Fruit fly (Drosophila melanogaster) whole organism, wandering third instar larva: ENCODE results near the gene NANS.

Source experiments
- Hr78 ChIP-seq: fragments of >200 bp; optimal IDR thresholded peaks from 2 replicates; lab custom pipeline; 2017; ENCODE audit warnings: missing biosample characterization, missing genetic modification characterization
- Jra ChIP-seq: sonication (Bioruptor generic); optimal IDR thresholded peaks from 2 replicates; lab custom pipeline; 2016; ENCODE audit warnings: missing biosample characterization, missing genetic modification characterization
- brk ChIP-seq: fragments of 200-800 bp; sonication (Bioruptor generic); optimal IDR thresholded peaks from 2 replicates; lab custom pipeline; 2016; ENCODE audit warnings: missing biosample characterization, mild to moderate bottlenecking, missing genetic modification characterization
- ey ChIP-seq: fragments of 200-800 bp; sonication (Bioruptor generic); optimal IDR thresholded peaks from 2 replicates; lab custom pipeline; 2016; ENCODE audit warnings: missing biosample characterization, missing genetic modification characterization
- h ChIP-seq: fragments of 200-800 bp; sonication (Bioruptor generic); optimal IDR thresholded peaks from 3 replicates; lab custom pipeline; 2016; ENCODE audit warnings: missing biosample characterization, mild to moderate bottlenecking, missing genetic modification characterization

DNA sequence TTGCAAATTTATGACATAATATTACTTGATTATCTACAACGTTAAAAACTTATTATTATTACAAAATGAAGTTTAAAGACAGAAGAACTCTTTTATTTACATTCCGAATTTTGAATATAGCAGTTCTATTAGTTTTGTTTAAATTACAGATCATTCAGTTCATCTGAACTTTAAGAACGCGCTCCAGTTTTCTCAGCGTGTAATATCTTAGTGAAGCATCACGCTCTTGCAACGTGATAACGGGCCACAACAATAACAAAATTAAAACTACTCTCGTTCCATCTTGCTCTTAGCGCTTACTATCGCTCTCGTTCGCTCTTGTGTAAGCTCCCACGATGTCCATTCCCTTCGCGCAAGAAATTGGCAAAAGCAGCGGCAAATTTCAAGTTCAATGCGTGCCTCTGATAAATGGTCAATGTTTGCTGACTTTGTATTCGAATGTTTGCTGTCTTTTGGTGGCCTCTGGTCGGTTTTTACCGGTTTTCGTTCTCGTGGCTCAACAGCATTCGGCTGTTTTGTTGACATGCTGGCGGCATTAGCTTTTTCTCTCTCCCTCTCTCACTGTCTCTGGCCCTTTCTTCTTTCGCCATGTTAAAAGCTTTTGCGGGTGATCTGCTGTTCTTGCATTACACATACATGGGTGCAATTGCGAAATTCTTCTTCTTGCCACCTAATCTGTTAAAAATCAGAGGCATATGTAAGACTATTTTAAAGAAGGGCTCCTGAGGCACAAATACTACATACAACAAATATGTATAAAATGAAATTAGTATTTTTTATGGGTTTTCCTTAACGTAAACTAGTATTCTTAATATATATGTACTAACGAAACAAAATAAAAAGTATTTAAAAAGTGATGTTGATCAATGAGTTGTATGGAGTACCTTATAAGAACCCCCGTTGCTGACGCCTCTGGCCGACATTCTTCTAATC is 16.5 kb downstream of the NANS start:
- TF ChIP-seq ey (GFP tag; lab: Kevin White, UChicago): peak; percentile 68
- TF ChIP-seq Hr78 (GFP tag; lab: Kevin White, UChicago): no peak
- TF ChIP-seq brk (GFP tag; lab: Kevin White, UChicago): peak; percentile 78
- TF ChIP-seq Jra (GFP tag; lab: Kevin White, UChicago): peak; percentile 63
- peak; percentile 90 for TF ChIP-seq h (GFP tag; lab: Kevin White, UChicago)
